Worm (Caenorhabditis elegans) whole organism, L4/young adult: ENCODE data around the gene Y41D4A.7.

ENCODE experiments used
- W03F9.2 ChIP-seq: fragments of 150-350 bp; optimal IDR thresholded peaks from 2 replicates; lab custom pipeline; 2014; ENCODE audit warnings: missing biosample characterization, missing genetic modification characterization
- dao-5 ChIP-seq: sonication (generic microtip); optimal IDR thresholded peaks from 2 replicates; lab custom pipeline; 2016; ENCODE audit warnings: missing genotype, missing genetic modification characterization, moderate library complexity, missing compliant biosample characterization
- him-1 ChIP-seq: sonication (generic microtip); optimal IDR thresholded peaks from 2 replicates; lab custom pipeline; 2016; ENCODE audit warnings: missing genotype, missing genetic modification reagents, missing genetic modification characterization, missing compliant biosample characterization

- TF ChIP-seq W03F9.2, result no peak
- no peak for TF ChIP-seq dao-5 (tag; lab: Kevin White, UChicago)
- no peak for TF ChIP-seq him-1
Measured at ce11 chrIV:1707960-1708359, 53.4 kb downstream of the Y41D4A.7 start.
